Fruit fly (Drosophila melanogaster): Measurements from ENCODE around the gene CG8012.

The CG8012 gene

dm6 chr3L:8214980-8215379 lies at the start of gene CG8012:
Gene CG8012 (plus strand): TSS chr3L:8215280.
- TF ChIP-seq CG6854 (GFP tag; optimal IDR thresholded peaks at IDR 0.05), result no peak
- no peak for TF ChIP-seq CG6163 (GFP tag; IDR thresholded peaks at IDR 0.05)
- no peak for TF ChIP-seq CG3032 (tag; optimal IDR thresholded peaks at IDR 0.05)
- no peak for TF ChIP-seq CG7368 (GFP tag; optimal IDR thresholded peaks at IDR 0.05)
- TF ChIP-seq Met (GFP tag; optimal IDR thresholded peaks at IDR 0.05), result no peak
- no peak for TF ChIP-seq CG15336 (GFP tag; IDR thresholded peaks at IDR 0.05)
- no peak for TF ChIP-seq CG11294 (GFP tag; IDR thresholded peaks at IDR 0.05)
- no peak for TF ChIP-seq Sox15 (GFP tag; optimal IDR thresholded peaks at IDR 0.05)
- no peak for TF ChIP-seq CG3919 (GFP tag; optimal IDR thresholded peaks at IDR 0.05)
- TF ChIP-seq dsx (GFP tag; optimal IDR thresholded peaks at IDR 0.05; ENCODE audit: poor library complexity, severe bottlenecking), result no peak
- no peak for TF ChIP-seq CG34406 (GFP tag; optimal IDR thresholded peaks at IDR 0.05)
- no peak for TF ChIP-seq Hr39 (GFP tag; optimal IDR thresholded peaks at IDR 0.05)

- TF ChIP-seq CG8119 (GFP tag; IDR thresholded peaks at IDR 0.05), result 0 out of 3 replicates have a peak, but pooled peaks have one; percentile 24
- no peak for TF ChIP-seq Eip93F (GFP tag; optimal IDR thresholded peaks at IDR 0.05)
- peak; percentile 26; the same call in 1 of the 3 replicates for TF ChIP-seq eg (GFP tag; IDR thresholded peaks at IDR 0.05)
- TF ChIP-seq svp (GFP tag), result no peak
Observed at dm6 chr3L:8165436-8165835, 49.6 kb upstream of the CG8012 start, which contains the start of gene CG13675. Gene CG13675 (minus strand): TSS chr3L:8165518.

dm6 chr3L:8175818-8176217 lies 39.3 kb upstream of the CG8012 start, which contains the start of gene RecQ4:
Gene RecQ4 (minus strand): TSS chr3L:8175978.
- TF ChIP-seq lz (GFP tag; optimal IDR thresholded peaks at IDR 0.05) (peak; percentile 5), fd59A (GFP tag; optimal IDR thresholded peaks at IDR 0.05) (no peak), Hr39 (GFP tag; optimal IDR thresholded peaks at IDR 0.05) (peak; percentile 20)

- peak; percentile 10 for TF ChIP-seq CG10631 (GFP tag; optimal IDR thresholded peaks at IDR 0.05)
- TF ChIP-seq ss (GFP tag; optimal IDR thresholded peaks at IDR 0.05), result no peak
- no peak for TF ChIP-seq CG11902 (GFP tag; optimal IDR thresholded peaks at IDR 0.05)
- TF ChIP-seq CG10669 (GFP tag; optimal IDR thresholded peaks at IDR 0.05), result no peak
- TF ChIP-seq fd85E (GFP tag; optimal IDR thresholded peaks at IDR 0.05), result no peak
- TF ChIP-seq spab (GFP tag; optimal IDR thresholded peaks at IDR 0.05), result no peak
- peak; percentile 80 for TF ChIP-seq CG8319 (GFP tag; optimal IDR thresholded peaks at IDR 0.05)
- no peak for TF ChIP-seq fkh (GFP tag; optimal IDR thresholded peaks at IDR 0.05)
- no peak for TF ChIP-seq CG9139 (GFP tag; optimal IDR thresholded peaks at IDR 0.05)
- TF ChIP-seq Sox102F (GFP tag; optimal IDR thresholded peaks at IDR 0.05), result no peak
- TF ChIP-seq Sox15 (GFP tag; optimal IDR thresholded peaks at IDR 0.05), result peak; percentile 13
- peak; percentile 41 for TF ChIP-seq CG34406 (GFP tag; optimal IDR thresholded peaks at IDR 0.05)
- no peak for TF ChIP-seq Ets21C (GFP tag; optimal IDR thresholded peaks at IDR 0.05)
- no peak for TF ChIP-seq Smox (GFP tag; optimal IDR thresholded peaks at IDR 0.05)
- peak; percentile 56 for TF ChIP-seq OdsH (GFP tag; optimal IDR thresholded peaks at IDR 0.05)
- TF ChIP-seq salr (GFP tag; optimal IDR thresholded peaks at IDR 0.05), result peak in 1 of 2 experiments; percentile 24
- peak; percentile 37 for TF ChIP-seq CG31627 (GFP tag; optimal IDR thresholded peaks at IDR 0.05)
- no peak for TF ChIP-seq Met (GFP tag; optimal IDR thresholded peaks at IDR 0.05)
- TF ChIP-seq Hr38 (GFP tag; optimal IDR thresholded peaks at IDR 0.05), result no peak
- peak; percentile 39 for TF ChIP-seq lz (GFP tag; optimal IDR thresholded peaks at IDR 0.05)
- TF ChIP-seq CG8632 (GFP tag; optimal IDR thresholded peaks at IDR 0.05), result peak; percentile 24
- no peak for TF ChIP-seq Gug (GFP tag; IDR thresholded peaks at IDR 0.05)
- TF ChIP-seq CG3919 (GFP tag; optimal IDR thresholded peaks at IDR 0.05), result peak; percentile 60
- TF ChIP-seq CG8119 (GFP tag; IDR thresholded peaks at IDR 0.05), result peak; percentile 52; the same call in 2 of the 3 replicates
- no peak for TF ChIP-seq Eip93F (GFP tag; optimal IDR thresholded peaks at IDR 0.05)
- no peak for TF ChIP-seq vri (GFP tag; optimal IDR thresholded peaks at IDR 0.05)
- peak; percentile 52 for TF ChIP-seq CG6792 (GFP tag; optimal IDR thresholded peaks at IDR 0.05)
- TF ChIP-seq CG6854 (GFP tag; optimal IDR thresholded peaks at IDR 0.05), result no peak
- no peak for TF ChIP-seq CG11762 (GFP tag; optimal IDR thresholded peaks at IDR 0.05; ENCODE audit: insufficient read depth)
- TF ChIP-seq eg (GFP tag; IDR thresholded peaks at IDR 0.05), result peak; percentile 51; the same call in 1 of the 3 replicates
- no peak for TF ChIP-seq pdm3 (GFP tag; optimal IDR thresholded peaks at IDR 0.05)
- no peak for TF ChIP-seq topi (GFP tag; optimal IDR thresholded peaks at IDR 0.05)
- TF ChIP-seq dac (GFP tag; optimal IDR thresholded peaks at IDR 0.05), result no peak
- TF ChIP-seq Lpt (GFP tag; optimal IDR thresholded peaks at IDR 0.05), result no peak
Observed at dm6 chr3L:8177795-8178564, 37.1 kb upstream of the CG8012 start, which contains the start of gene Nmt. Gene Nmt (minus strand): TSS chr3L:8178429.
